Fruit fly (Drosophila melanogaster): ENCODE results near the gene Pus1.

- no peak for TF ChIP-seq CG8478 (optimal IDR thresholded peaks at IDR 0.05)
- no peak for TF ChIP-seq CTCF (optimal IDR thresholded peaks at IDR 0.05)
Observed at dm6 chr3R:20557114-20557414, 35.4 kb downstream of the Pus1 start.
